Fruit fly (Drosophila melanogaster): ENCODE measurements around the gene CG16775.

Gene CG16775

dm6 chr3L:17921462-17921861 is 35.0 kb upstream of the CG16775 start:
- TF ChIP-seq psq (optimal IDR thresholded peaks at IDR 0.05) = no peak
- no peak for TF ChIP-seq ttk (optimal IDR thresholded peaks at IDR 0.05)

DNA sequence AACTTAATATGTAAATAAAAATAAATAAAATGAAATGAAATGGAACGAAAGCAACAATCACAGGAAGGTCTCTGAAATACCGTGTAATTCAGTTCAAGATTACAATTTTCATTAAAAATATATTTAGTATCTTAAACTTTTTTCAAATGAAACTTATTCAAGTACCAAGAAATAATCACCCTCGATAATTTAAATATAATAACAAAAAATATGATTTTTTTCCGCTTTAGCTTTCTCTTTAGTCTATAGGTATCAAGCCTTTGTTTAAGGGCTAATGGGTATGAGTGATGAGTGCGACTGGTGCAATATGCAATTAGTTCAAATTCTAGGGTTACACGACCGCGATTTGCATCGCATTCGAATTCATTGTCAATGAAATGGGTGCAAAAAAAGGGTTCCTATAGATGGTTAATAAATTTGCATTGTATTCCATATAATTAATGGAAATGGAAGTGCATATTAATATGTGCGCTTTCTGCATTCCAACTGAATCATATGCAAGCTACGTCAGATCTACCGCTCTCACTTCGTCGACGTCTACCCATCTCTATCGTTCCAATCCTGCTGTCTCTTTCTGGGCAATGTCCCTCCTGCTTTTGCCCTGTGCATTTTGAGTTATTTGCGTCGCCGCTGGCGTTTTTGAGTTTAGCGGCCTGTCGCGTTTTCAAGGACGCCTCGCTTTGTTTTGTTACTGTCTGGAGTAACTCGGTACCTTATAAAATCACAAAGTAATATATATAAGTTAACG is 31.4 kb upstream of the CG16775 start:
- TF ChIP-seq Sin3A (optimal IDR thresholded peaks at IDR 0.05) = no peak
- TF ChIP-seq psq (optimal IDR thresholded peaks at IDR 0.05) = no peak
- no peak for TF ChIP-seq h (optimal IDR thresholded peaks at IDR 0.05)
- TF ChIP-seq ttk (optimal IDR thresholded peaks at IDR 0.05) = no peak
- no peak for TF ChIP-seq insv (optimal IDR thresholded peaks at IDR 0.05)
- no peak for TF ChIP-seq Myc (optimal IDR thresholded peaks at IDR 0.05)

DNA sequence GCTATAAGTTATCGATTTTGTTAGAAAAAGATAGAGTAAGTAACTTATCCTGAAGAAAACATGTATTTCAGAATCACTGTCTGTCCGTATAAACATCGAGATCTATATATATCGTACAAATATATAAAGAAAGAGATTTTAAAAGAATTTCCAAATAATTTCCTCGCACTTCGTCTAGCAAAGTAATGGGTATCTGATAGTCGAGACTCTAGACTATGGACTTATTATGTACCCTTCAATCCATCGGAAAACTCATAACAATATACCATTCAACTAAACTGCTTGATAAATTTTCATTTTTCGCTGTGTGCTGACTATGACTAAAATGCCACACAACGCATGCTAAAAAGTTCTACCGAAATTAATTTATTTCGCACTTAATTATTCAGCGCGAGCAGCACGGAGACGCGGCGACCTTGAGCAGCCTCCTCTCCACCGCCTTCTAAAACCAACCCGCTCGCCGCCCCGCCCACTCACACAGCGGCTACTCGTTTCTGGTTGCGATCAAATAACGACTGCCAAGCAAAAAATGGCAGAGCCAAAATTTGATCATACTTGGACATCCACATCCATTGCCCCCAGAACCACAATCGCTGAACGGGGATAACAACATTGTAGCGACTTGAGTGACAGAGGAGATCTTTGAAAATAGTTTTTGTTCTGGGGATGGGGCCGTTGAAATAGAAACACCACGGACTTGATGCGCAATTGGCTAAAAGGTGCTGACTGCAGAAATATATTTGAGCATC is 29.5 kb upstream of the CG16775 start:
- TF ChIP-seq ttk (optimal IDR thresholded peaks at IDR 0.05) = no peak
- TF ChIP-seq insv (optimal IDR thresholded peaks at IDR 0.05) = no peak
- TF ChIP-seq h (optimal IDR thresholded peaks at IDR 0.05) = no peak
- no peak for TF ChIP-seq Sin3A (optimal IDR thresholded peaks at IDR 0.05)
- no peak for TF ChIP-seq psq (optimal IDR thresholded peaks at IDR 0.05)
- TF ChIP-seq Myc (optimal IDR thresholded peaks at IDR 0.05) = no peak

dm6 chr3L:17913966-17914540 is 27.6 kb upstream of the CG16775 start:
- no peak for TF ChIP-seq Myc (optimal IDR thresholded peaks at IDR 0.05)
- no peak for TF ChIP-seq psq (optimal IDR thresholded peaks at IDR 0.05)
- no peak for TF ChIP-seq h (optimal IDR thresholded peaks at IDR 0.05)
- no peak for TF ChIP-seq insv (optimal IDR thresholded peaks at IDR 0.05)

- no peak for TF ChIP-seq ttk (optimal IDR thresholded peaks at IDR 0.05)
- no peak for TF ChIP-seq Sin3A (optimal IDR thresholded peaks at IDR 0.05)
- no peak for TF ChIP-seq psq (optimal IDR thresholded peaks at IDR 0.05)
- TF ChIP-seq insv (optimal IDR thresholded peaks at IDR 0.05) = no peak
- no peak for TF ChIP-seq Myc (optimal IDR thresholded peaks at IDR 0.05)
- no peak for TF ChIP-seq h (optimal IDR thresholded peaks at IDR 0.05)
Measured at dm6 chr3L:17912972-17913763, 26.7 kb upstream of the CG16775 start.

DNA sequence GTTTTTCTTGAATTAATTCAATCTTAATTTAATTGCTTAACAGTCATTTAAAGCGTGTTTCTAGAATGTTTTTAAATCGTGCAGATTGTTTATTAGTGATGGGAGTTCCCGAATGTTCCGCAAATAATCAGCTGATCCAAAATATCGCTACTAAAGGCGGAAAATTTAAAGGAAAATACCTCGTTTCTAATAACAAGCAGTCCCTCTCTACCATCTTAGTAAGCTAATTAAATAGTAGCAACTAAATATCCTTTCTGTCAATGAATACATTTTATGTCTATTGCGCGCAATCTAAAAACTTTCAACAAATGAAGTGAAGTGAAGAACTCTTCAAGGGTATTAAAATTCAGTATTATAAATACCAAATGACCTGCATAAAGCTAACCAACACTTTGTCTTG is 26.0 kb upstream of the CG16775 start, which contains the start of gene CG5290:
TSS of gene CG5290 (minus strand) at position 118 of the 400 bp plus-strand sequence.
- no peak for TF ChIP-seq ttk (optimal IDR thresholded peaks at IDR 0.05)
- no peak for TF ChIP-seq psq (optimal IDR thresholded peaks at IDR 0.05)
- no peak for TF ChIP-seq h (optimal IDR thresholded peaks at IDR 0.05)
- TF ChIP-seq Myc (optimal IDR thresholded peaks at IDR 0.05) = no peak
- TF ChIP-seq Sin3A (optimal IDR thresholded peaks at IDR 0.05) = no peak
- no peak for TF ChIP-seq insv (optimal IDR thresholded peaks at IDR 0.05)

dm6 chr3L:17907609-17908160 is 21.2 kb upstream of the CG16775 start, which contains the start of the genes Prestin and Wdr92:
Gene Prestin (minus strand): TSS chr3L:17907812.
Gene Wdr92 (plus strand): TSS chr3L:17908143.
- TF ChIP-seq insv (optimal IDR thresholded peaks at IDR 0.05) (no peak), ttk (optimal IDR thresholded peaks at IDR 0.05) (no peak)

dm6 chr3L:17905761-17906160 is 19.3 kb upstream of the CG16775 start:
- TF ChIP-seq Sin3A (optimal IDR thresholded peaks at IDR 0.05) (no peak), Myc (optimal IDR thresholded peaks at IDR 0.05) (no peak), insv (optimal IDR thresholded peaks at IDR 0.05) (no peak), ttk (optimal IDR thresholded peaks at IDR 0.05) (no peak), h (optimal IDR thresholded peaks at IDR 0.05) (no peak), psq (optimal IDR thresholded peaks at IDR 0.05) (no peak)

- no peak for TF ChIP-seq insv (optimal IDR thresholded peaks at IDR 0.05)
- TF ChIP-seq psq (optimal IDR thresholded peaks at IDR 0.05) = no peak
- TF ChIP-seq h (optimal IDR thresholded peaks at IDR 0.05) = no peak
- no peak for TF ChIP-seq Myc (optimal IDR thresholded peaks at IDR 0.05)
- no peak for TF ChIP-seq Sin3A (optimal IDR thresholded peaks at IDR 0.05)
- no peak for TF ChIP-seq ttk (optimal IDR thresholded peaks at IDR 0.05)
Measured at dm6 chr3L:17904593-17904992, 18.1 kb upstream of the CG16775 start.

dm6 chr3L:17903813-17904416 is 17.5 kb upstream of the CG16775 start:
- TF ChIP-seq Myc (optimal IDR thresholded peaks at IDR 0.05) (no peak), psq (optimal IDR thresholded peaks at IDR 0.05) (no peak), h (optimal IDR thresholded peaks at IDR 0.05) (no peak), insv (optimal IDR thresholded peaks at IDR 0.05) (no peak), Sin3A (optimal IDR thresholded peaks at IDR 0.05) (no peak), ttk (optimal IDR thresholded peaks at IDR 0.05) (no peak)

DNA sequence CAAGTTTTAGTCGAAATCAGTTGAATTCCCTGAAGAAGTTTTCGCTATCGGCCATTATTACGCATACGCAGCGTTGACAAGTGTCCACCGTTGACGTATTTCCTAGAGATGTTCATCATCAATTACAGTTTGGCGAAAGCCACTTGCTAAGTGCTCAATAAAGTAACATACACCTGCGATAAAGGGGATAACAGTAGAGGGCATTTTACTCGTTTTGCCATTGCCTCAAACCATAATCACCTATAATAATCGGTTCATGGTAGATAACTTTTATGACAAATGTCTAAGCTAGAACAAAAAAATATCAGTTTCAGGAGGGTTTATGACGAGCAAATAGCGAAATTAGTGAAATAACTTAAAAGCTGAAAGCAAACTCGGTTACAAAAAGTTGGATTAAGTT is 16.2 kb upstream of the CG16775 start:
- TF ChIP-seq insv (optimal IDR thresholded peaks at IDR 0.05) (no peak), ttk (optimal IDR thresholded peaks at IDR 0.05) (no peak), Sin3A (optimal IDR thresholded peaks at IDR 0.05) (no peak), psq (optimal IDR thresholded peaks at IDR 0.05) (no peak), h (optimal IDR thresholded peaks at IDR 0.05) (no peak), Myc (optimal IDR thresholded peaks at IDR 0.05) (no peak)
